Fruit fly (Drosophila melanogaster): ENCODE measurements around the gene Prps.

The Prps gene

DNA sequence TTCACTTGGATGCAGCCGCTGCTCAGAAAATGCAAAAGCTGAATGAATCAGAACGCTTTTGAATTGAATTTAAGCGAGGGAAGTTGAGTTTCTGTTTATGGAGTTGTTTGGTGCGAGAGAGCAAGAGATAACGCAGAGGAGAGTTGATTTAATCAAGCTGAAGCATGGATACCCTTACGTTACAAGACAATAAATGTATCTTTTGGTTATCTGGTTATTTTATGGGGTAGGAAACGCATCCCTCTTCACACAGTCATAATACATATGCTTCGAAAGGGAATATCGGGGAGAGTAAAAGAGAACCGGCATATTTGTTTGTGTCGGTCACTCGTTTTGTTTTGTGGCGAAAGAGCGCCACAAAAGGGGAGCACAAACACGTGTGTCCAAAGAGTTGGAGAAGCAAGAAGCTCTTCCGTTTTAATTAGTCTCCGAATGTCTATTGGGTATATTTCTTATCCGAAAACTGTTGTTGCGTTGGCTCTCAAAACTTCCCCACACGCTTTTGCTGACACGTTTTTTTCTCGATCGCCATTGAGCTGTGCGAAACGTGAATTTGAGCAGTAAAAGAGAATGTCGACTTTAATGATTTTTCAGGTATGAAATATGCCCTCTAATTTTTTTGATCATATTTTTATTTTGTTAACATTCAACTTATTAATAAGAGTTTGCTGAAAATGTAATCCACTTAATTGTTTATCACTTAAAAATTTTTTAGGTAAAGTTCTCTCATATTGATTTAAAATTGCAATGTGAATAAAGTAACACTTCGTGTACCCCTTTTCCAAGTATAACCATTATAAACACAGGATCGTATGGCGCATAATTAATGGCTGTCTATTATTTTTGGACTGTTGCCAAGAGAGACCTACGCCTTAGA lies at the start of gene Prps (continued):
- TF ChIP-seq CG6854 (GFP tag; optimal IDR thresholded peaks at IDR 0.05): peak; percentile 84
- no peak; the same call in 1 of the 2 replicates for TF ChIP-seq tna (GFP tag; IDR thresholded peaks at IDR 0.05; ENCODE audit: partially characterized antibody)
- TF ChIP-seq CG18619 (GFP tag; optimal IDR thresholded peaks at IDR 0.05): peak; percentile 52
- TF ChIP-seq BEAF-32 (GFP tag; optimal IDR thresholded peaks at IDR 0.05): no peak
- TF ChIP-seq CoRest (tag; optimal IDR thresholded peaks at IDR 0.05): peak; percentile 69
- peak; percentile 76 for TF ChIP-seq HHEX (GFP tag; optimal IDR thresholded peaks at IDR 0.05)
- peak; percentile 85 for TF ChIP-seq Meics (GFP tag; optimal IDR thresholded peaks at IDR 0.05)
- TF ChIP-seq CG6175 (GFP tag; IDR thresholded peaks at IDR 0.05): peak; percentile 77; the same call in 2 of the 3 replicates
- TF ChIP-seq Pdp1 (GFP tag; optimal IDR thresholded peaks at IDR 0.05): peak; percentile 75 to 87
- peak; percentile 68 for TF ChIP-seq Nf-YC (tag; optimal IDR thresholded peaks at IDR 0.05)
- no peak for TF ChIP-seq tll (GFP tag; optimal IDR thresholded peaks at IDR 0.05)
- TF ChIP-seq CG43689 (GFP tag; IDR thresholded peaks at IDR 0.05): no peak
- TF ChIP-seq Max (GFP tag; optimal IDR thresholded peaks at IDR 0.05): peak; percentile 68
- TF ChIP-seq sima (GFP tag; optimal IDR thresholded peaks at IDR 0.05): no peak
- TF ChIP-seq CG7987 (GFP tag; optimal IDR thresholded peaks at IDR 0.05): peak; percentile 67
- TF ChIP-seq hb (GFP tag; IDR thresholded peaks at IDR 0.05; ENCODE audit: partially characterized antibody): no peak
- TF ChIP-seq Xbp1 (GFP tag; optimal IDR thresholded peaks at IDR 0.05): peak; percentile 72
- TF ChIP-seq Gug (GFP tag; IDR thresholded peaks at IDR 0.05): peak; percentile 78
- peak; percentile 97 for TF ChIP-seq CG3163 (GFP tag; optimal IDR thresholded peaks at IDR 0.05)
- peak; percentile 75 for TF ChIP-seq CG10654 (GFP tag; optimal IDR thresholded peaks at IDR 0.05)
- TF ChIP-seq CG6791 (GFP tag; IDR thresholded peaks at IDR 0.05; ENCODE audit: partially characterized antibody): no peak
- TF ChIP-seq ftz-f1 (GFP tag; optimal IDR thresholded peaks at IDR 0.05): no peak
- TF ChIP-seq ttk (GFP tag; IDR thresholded peaks at IDR 0.05): peak; percentile 81
- TF ChIP-seq CG5245 (GFP tag; optimal IDR thresholded peaks at IDR 0.05): peak; percentile 56
- peak; percentile 24 for TF ChIP-seq Sry-δ (GFP tag; optimal IDR thresholded peaks at IDR 0.05)
- peak; percentile 52 for TF ChIP-seq CG1792 (GFP tag; optimal IDR thresholded peaks at IDR 0.05)
- TF ChIP-seq fd64A (GFP tag; optimal IDR thresholded peaks at IDR 0.05): peak; percentile 40
- TF ChIP-seq CG10431 (GFP tag; optimal IDR thresholded peaks at IDR 0.05): no peak
- no peak for TF ChIP-seq Scr (GFP tag; IDR thresholded peaks at IDR 0.05; ENCODE audit: partially characterized antibody)
- no peak for TF ChIP-seq CG17912 (GFP tag; optimal IDR thresholded peaks at IDR 0.05)
- TF ChIP-seq CG1603 (tag; optimal IDR thresholded peaks at IDR 0.05): peak; percentile 85
- peak; percentile 80 for TF ChIP-seq sisA (GFP tag; IDR thresholded peaks at IDR 0.05)
- TF ChIP-seq Bgb (GFP tag; IDR thresholded peaks at IDR 0.05; ENCODE audit: partially characterized antibody): no peak; the same call in 1 of the 2 replicates
- peak; percentile 67 for TF ChIP-seq crc (GFP tag; optimal IDR thresholded peaks at IDR 0.05)
- peak; percentile 64 for TF ChIP-seq vfl (GFP tag; optimal IDR thresholded peaks at IDR 0.05)
- peak; percentile 88 for TF ChIP-seq abd-A (tag; optimal IDR thresholded peaks at IDR 0.05)
- no peak for TF ChIP-seq danr (GFP tag; IDR thresholded peaks at IDR 0.05)
- peak; percentile 75 for TF ChIP-seq CG17829 (tag; optimal IDR thresholded peaks at IDR 0.05)
- TF ChIP-seq mirr (GFP tag; optimal IDR thresholded peaks at IDR 0.05): peak; percentile 83
- TF ChIP-seq prd (optimal IDR thresholded peaks at IDR 0.05): no peak
- TF ChIP-seq prd (GFP tag; IDR thresholded peaks at IDR 0.05): peak; percentile 81
- peak; percentile 46 for TF ChIP-seq Dad (GFP tag; optimal IDR thresholded peaks at IDR 0.05)
- TF ChIP-seq sens-2 (GFP tag; IDR thresholded peaks at IDR 0.05): peak; percentile 58
- TF ChIP-seq HLH4C (GFP tag; IDR thresholded peaks at IDR 0.05; ENCODE audit: partially characterized antibody): no peak
- peak; percentile 63 for TF ChIP-seq fu2 (GFP tag; optimal IDR thresholded peaks at IDR 0.05)
- peak; percentile 46; the same call in 1 of the 2 replicates for TF ChIP-seq CG6272 (GFP tag; IDR thresholded peaks at IDR 0.05)
- peak; percentile 37; the same call in 1 of the 2 replicates for TF ChIP-seq CG6689 (GFP tag; IDR thresholded peaks at IDR 0.05)
- TF ChIP-seq ci (GFP tag; IDR thresholded peaks at IDR 0.05): peak; percentile 90

Data from whole organism, embryonic.